Fruit fly (Drosophila melanogaster) whole organism, prepupa: ENCODE measurements around the gene CG18598.
A peak's percentile ranks its signal among the peaks of the same experiment; 100 is the strongest.

Experiments used
- CG10669 ChIP-seq: fragments of 200-800 bp; sonication (Bioruptor generic); optimal IDR thresholded peaks from 3 replicates; lab custom pipeline; 2018; ENCODE audit warnings: missing biosample characterization, mild to moderate bottlenecking, missing genetic modification characterization, moderate library complexity
- CG11762 ChIP-seq: fragments of 200-800 bp; sonication (Bioruptor generic); optimal IDR thresholded peaks from 3 replicates; lab custom pipeline; 2016; ENCODE audit warnings: missing biosample characterization, missing genetic modification characterization; ENCODE audit not compliant: insufficient read depth
- CG11902 ChIP-seq: fragments of 200-800 bp; sonication (Bioruptor generic); optimal IDR thresholded peaks from 3 replicates; lab custom pipeline; 2016; ENCODE audit warnings: missing biosample characterization, missing genetic modification characterization
- CG15336 ChIP-seq: fragments of 200-800 bp; sonication (Bioruptor generic); IDR thresholded peaks from 2 replicates; pipeline ENCODE4 v1.3.6; 2022; ENCODE audit warnings: missing biosample characterization, missing genetic modification characterization
- CG1621 ChIP-seq: fragments of 200-800 bp; sonication (Bioruptor generic); optimal IDR thresholded peaks from 3 replicates; lab custom pipeline; 2018; ENCODE audit warnings: missing biosample characterization, mild to moderate bottlenecking, missing genetic modification characterization
- CG16779 ChIP-seq: fragments of 200-800 bp; sonication (Bioruptor generic); optimal IDR thresholded peaks from 3 replicates; lab custom pipeline; 2017; ENCODE audit warnings: missing biosample characterization, mild to moderate bottlenecking, missing genetic modification characterization
- CG3032 ChIP-seq: fragments of 200-800 bp; optimal IDR thresholded peaks from 2 replicates; lab custom pipeline; 2019; ENCODE audit warnings: missing biosample characterization, mild to moderate bottlenecking, missing genetic modification characterization, moderate library complexity
- CG31627 ChIP-seq: fragments of 200-800 bp; sonication (Bioruptor generic); optimal IDR thresholded peaks from 3 replicates; lab custom pipeline; 2016; ENCODE audit warnings: missing biosample characterization, missing genetic modification characterization
- CG3919 ChIP-seq: fragments of 200-800 bp; sonication (Bioruptor generic); optimal IDR thresholded peaks from 3 replicates; lab custom pipeline; 2016; ENCODE audit warnings: missing biosample characterization, missing genetic modification characterization
- CG4318 ChIP-seq: fragments of 200-800 bp; sonication (Bioruptor generic); optimal IDR thresholded peaks from 3 replicates; lab custom pipeline; 2017; ENCODE audit warnings: missing biosample characterization, mild to moderate bottlenecking, missing genetic modification characterization
- CG6163 ChIP-seq: fragments of 200-800 bp; sonication (Bioruptor generic); IDR thresholded peaks from 3 replicates; pipeline ENCODE4 v1.3.6; 2022; ENCODE audit warnings: missing biosample characterization, missing genetic modification characterization
- CG6792 ChIP-seq: fragments of 200-800 bp; sonication (Bioruptor generic); optimal IDR thresholded peaks from 3 replicates; lab custom pipeline; 2016; ENCODE audit warnings: missing biosample characterization, missing genetic modification characterization
- CG6854 ChIP-seq: fragments of 200-800 bp; sonication (Bioruptor generic); optimal IDR thresholded peaks from 2 replicates; lab custom pipeline; 2017; ENCODE audit warnings: missing biosample characterization, mild to moderate bottlenecking, missing genetic modification characterization
- CG8119 ChIP-seq: fragments of 200-800 bp; sonication (Bioruptor generic); IDR thresholded peaks from 3 replicates; pipeline ENCODE4 v1.3.6; 2022; ENCODE audit warnings: missing biosample characterization, missing genetic modification characterization
- CG8319 ChIP-seq: fragments of 200-800 bp; sonication (Bioruptor generic); optimal IDR thresholded peaks from 3 replicates; lab custom pipeline; 2016; ENCODE audit warnings: missing biosample characterization, missing genetic modification characterization
- CG8632 ChIP-seq: fragments of 200-800 bp; sonication (Bioruptor generic); optimal IDR thresholded peaks from 3 replicates; lab custom pipeline; 2016; ENCODE audit warnings: missing biosample characterization, missing genetic modification characterization
- CG9139 ChIP-seq: fragments of 200-800 bp; sonication (Bioruptor generic); optimal IDR thresholded peaks from 3 replicates; lab custom pipeline; 2017; ENCODE audit warnings: missing biosample characterization, mild to moderate bottlenecking, missing genetic modification characterization
- Eip78C ChIP-seq: fragments of 200-800 bp; sonication (Bioruptor generic); peaks from one replicate; lab custom pipeline; 2016; ENCODE audit warnings: missing biosample characterization, missing genetic modification characterization
- Eip93F ChIP-seq: fragments of 200-800 bp; sonication (Bioruptor generic); optimal IDR thresholded peaks from 2 replicates; lab custom pipeline; 2016; ENCODE audit warnings: missing biosample characterization, mild to moderate bottlenecking, missing genetic modification characterization
- Ets21C ChIP-seq: fragments of 200-800 bp; sonication (Bioruptor generic); optimal IDR thresholded peaks from 3 replicates; lab custom pipeline; 2016; ENCODE audit warnings: missing biosample characterization, missing genetic modification characterization
- Ets96B ChIP-seq: fragments of 200-800 bp; optimal IDR thresholded peaks from 2 replicates; lab custom pipeline; 2019; ENCODE audit warnings: missing biosample characterization, mild to moderate bottlenecking, missing genetic modification characterization, moderate library complexity
- Lpt ChIP-seq: fragments of 200-800 bp; sonication (Bioruptor generic); optimal IDR thresholded peaks from 3 replicates; lab custom pipeline; 2016; ENCODE audit warnings: missing biosample characterization, missing genetic modification characterization
- Met ChIP-seq: fragments of 200-800 bp; sonication (Bioruptor generic); optimal IDR thresholded peaks from 3 replicates; lab custom pipeline; 2016; ENCODE audit warnings: missing biosample characterization, missing genetic modification characterization
- Sox102F ChIP-seq: fragments of 200-800 bp; sonication (Bioruptor generic); optimal IDR thresholded peaks from 2 replicates; lab custom pipeline; 2016; ENCODE audit warnings: missing biosample characterization, mild to moderate bottlenecking, missing genetic modification characterization
- Sox14 ChIP-seq: fragments of 200-800 bp; sonication (Bioruptor generic); optimal IDR thresholded peaks from 3 replicates; lab custom pipeline; 2016; ENCODE audit warnings: missing biosample characterization, missing genetic modification characterization
- Sox15 ChIP-seq: fragments of 200-800 bp; sonication (Bioruptor generic); optimal IDR thresholded peaks from 3 replicates; lab custom pipeline; 2016; ENCODE audit warnings: missing biosample characterization, missing genetic modification characterization
- dac ChIP-seq: fragments of 200-800 bp; sonication (Bioruptor generic); optimal IDR thresholded peaks from 2 replicates; lab custom pipeline; 2017; ENCODE audit warnings: missing biosample characterization, mild to moderate bottlenecking, missing genetic modification characterization
- eg ChIP-seq: fragments of 200-800 bp; sonication (Bioruptor generic); IDR thresholded peaks from 3 replicates; pipeline ENCODE4 v1.3.6; 2022; ENCODE audit warnings: missing biosample characterization, missing genetic modification characterization
- esn ChIP-seq: fragments of 200-800 bp; sonication (Bioruptor generic); optimal IDR thresholded peaks from 2 replicates; lab custom pipeline; 2016; ENCODE audit warnings: missing biosample characterization, mild to moderate bottlenecking, missing genetic modification characterization, moderate library complexity
- fd85E ChIP-seq: fragments of 200-800 bp; sonication (Bioruptor generic); optimal IDR thresholded peaks from 3 replicates; lab custom pipeline; 2016; ENCODE audit warnings: missing biosample characterization, missing genetic modification characterization
- lz ChIP-seq: fragments of 200-800 bp; sonication (Bioruptor generic); optimal IDR thresholded peaks from 3 replicates; lab custom pipeline; 2016; ENCODE audit warnings: missing biosample characterization, missing genetic modification characterization
- pdm3 ChIP-seq: fragments of 200-800 bp; sonication (Bioruptor generic); optimal IDR thresholded peaks from 3 replicates; lab custom pipeline; 2016; ENCODE audit warnings: missing biosample characterization, missing genetic modification characterization
- ss ChIP-seq, 2 experiments: fragments of 200-800 bp; sonication (Bioruptor generic); optimal IDR thresholded peaks; 2 replicates in 1 of 2; 3 replicates in 1 of 2; lab custom pipeline; 2017 to 2018; ENCODE audit warnings: mild to moderate bottlenecking in 2 of 2, missing biosample characterization in 2 of 2, missing genetic modification characterization in 2 of 2, moderate library complexity in 1 of 2
- svp ChIP-seq: fragments of 200-800 bp; sonication (Bioruptor generic); peaks from one replicate; lab custom pipeline; 2016; ENCODE audit warnings: missing biosample characterization, missing genetic modification characterization
- vri ChIP-seq: fragments of 200-800 bp; sonication (Bioruptor generic); optimal IDR thresholded peaks from 3 replicates; lab custom pipeline; 2016; ENCODE audit warnings: missing biosample characterization, mild to moderate bottlenecking, missing genetic modification characterization

The CG18598 gene

DNA sequence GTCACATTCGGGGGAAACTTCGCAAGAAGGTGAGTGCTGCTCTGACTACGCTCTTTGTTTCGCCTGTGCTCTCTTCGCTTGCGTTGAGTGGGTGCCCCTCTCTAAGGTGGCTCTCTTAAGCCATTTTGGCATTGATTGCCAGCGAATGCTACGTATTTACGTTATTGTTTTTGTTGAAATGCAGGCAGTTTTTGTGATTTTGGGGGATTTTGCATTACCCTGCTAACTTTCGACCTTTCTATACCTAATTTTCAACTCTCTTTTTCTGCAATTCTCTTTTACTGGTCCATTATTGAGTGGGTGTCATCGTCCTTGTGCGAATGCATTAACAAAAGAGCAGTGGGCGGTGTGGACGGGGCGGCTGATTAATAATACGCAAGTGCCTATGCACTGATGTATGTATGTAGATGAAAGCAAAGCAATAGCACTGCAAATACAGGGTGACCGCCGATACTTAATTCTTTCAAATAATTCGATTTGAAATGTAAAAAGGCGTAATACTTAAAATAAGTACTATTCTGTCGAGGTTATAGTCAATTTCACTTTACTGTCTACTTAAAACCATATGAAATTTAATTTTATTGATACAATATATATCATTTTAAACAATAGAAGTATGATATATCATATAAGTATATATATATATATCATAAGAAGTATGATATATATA is 24.3 kb downstream of the CG18598 start (continued):
- peak in 1 of 2 experiments; percentile 27 for TF ChIP-seq ss (GFP tag; optimal IDR thresholded peaks at IDR 0.05; lab: Kevin White, UChicago)
- peak; percentile 69; the same call in 2 of the 3 replicates for TF ChIP-seq eg
- peak; percentile 26 for TF ChIP-seq Ets96B (tag; lab: Kevin White, UChicago)
- peak; percentile 11 for TF ChIP-seq CG8632 (GFP tag; lab: Kevin White, UChicago)
- peak; percentile 70; the same call in 2 of the 3 replicates for TF ChIP-seq CG8119 (GFP tag; lab: Robert Waterston, UW)
- TF ChIP-seq Eip78C (GFP tag; lab: Kevin White, UChicago) = peak; percentile 36
- no peak for TF ChIP-seq Sox15 (GFP tag; lab: Kevin White, UChicago)
- TF ChIP-seq, all 60 proteins: peak for 19

DNA sequence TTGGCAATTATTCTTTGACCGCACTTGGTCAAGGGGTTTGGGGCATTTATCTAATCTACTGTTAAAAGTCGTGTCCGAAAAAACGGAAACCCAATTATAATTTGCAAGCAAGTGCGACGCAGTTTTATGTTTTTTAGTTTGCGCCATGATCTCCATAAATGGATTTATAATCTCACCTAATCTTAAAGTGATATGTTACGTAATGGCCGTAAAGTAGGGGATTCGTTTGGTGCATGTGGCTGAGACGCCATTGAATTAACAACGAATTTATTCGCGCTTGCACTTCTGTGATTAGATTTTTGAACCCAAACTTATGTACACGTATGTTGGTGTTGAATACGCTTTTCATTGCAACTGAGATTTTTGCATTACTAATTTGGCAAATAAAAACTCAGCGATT is 25.8 kb downstream of the CG18598 start:
- TF ChIP-seq eg = no peak
- peak; percentile 26 for TF ChIP-seq vri (GFP tag; lab: Kevin White, UChicago)
- TF ChIP-seq svp = peak; percentile 19

DNA sequence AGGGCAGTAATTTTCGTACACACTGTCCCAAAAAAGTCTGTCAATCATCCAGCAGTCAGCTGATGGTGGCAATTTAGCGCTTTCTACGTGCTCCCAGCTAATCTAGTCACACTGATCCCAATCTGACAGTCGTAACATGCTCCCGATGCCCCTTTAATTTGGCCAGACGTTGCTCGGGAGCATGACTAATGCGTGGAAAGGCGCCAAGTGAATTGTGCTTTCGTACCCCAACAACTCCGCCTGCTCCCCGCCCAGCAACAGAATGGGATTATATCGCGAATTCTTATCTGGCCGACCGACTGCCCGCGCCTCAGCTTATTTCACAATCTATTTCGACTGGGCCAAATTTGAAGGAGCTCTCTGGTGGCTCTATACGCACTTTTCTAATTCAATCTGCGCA is 26.5 kb downstream of the CG18598 start:
- TF ChIP-seq CG15336 (GFP tag; lab: Robert Waterston, UW) (no peak), CG11902 (no peak), vri (GFP tag; lab: Kevin White, UChicago) (peak; percentile 67)

DNA sequence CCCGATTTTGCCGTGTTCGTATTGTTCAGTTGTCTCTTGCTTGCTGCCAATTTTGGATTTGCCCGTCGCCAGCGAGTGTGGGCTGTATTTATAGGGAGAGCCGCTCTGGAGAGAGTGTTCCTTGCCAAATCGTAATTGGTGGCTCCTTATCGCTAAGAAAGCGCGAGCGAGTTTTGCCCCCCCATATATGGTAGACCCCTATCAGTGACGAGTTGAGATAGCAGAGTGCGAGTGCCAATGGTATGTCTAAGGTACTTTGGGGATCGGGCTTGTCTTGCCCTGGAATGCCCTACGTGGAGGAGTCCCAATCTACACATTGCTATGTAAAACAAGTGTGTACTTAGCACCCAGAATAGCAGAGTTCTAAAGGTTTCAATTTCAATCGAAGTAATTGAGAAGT is 28.6 kb downstream of the CG18598 start, which contains the start of gene CG7142:
Gene CG7142 (minus strand): TSS at position 29 of the 400 bp plus-strand sequence.
- no peak for TF ChIP-seq Sox102F (GFP tag; lab: Kevin White, UChicago)
- TF ChIP-seq lz (GFP tag; lab: Kevin White, UChicago) = no peak
- TF ChIP-seq CG6792 = no peak
- TF ChIP-seq pdm3 (GFP tag; lab: Kevin White, UChicago) = no peak
- no peak for TF ChIP-seq Ets21C (GFP tag; lab: Kevin White, UChicago)
- TF ChIP-seq svp = peak; percentile 94
- TF ChIP-seq Lpt (GFP tag; lab: Kevin White, UChicago) = no peak
- TF ChIP-seq CG3032 (tag; lab: Kevin White, UChicago) = no peak
- TF ChIP-seq vri (GFP tag; lab: Kevin White, UChicago) = peak; percentile 72
- TF ChIP-seq CG6163 = no peak
- peak; percentile 36 for TF ChIP-seq esn
- TF ChIP-seq CG16779 = no peak
- TF ChIP-seq CG31627 (GFP tag; lab: Kevin White, UChicago) = peak; percentile 25
- peak; percentile 24 for TF ChIP-seq Eip93F (GFP tag; lab: Kevin White, UChicago)
- TF ChIP-seq CG10669 (GFP tag; lab: Kevin White, UChicago) = no peak
- TF ChIP-seq CG11762 (GFP tag; lab: Kevin White, UChicago) = no peak
- no peak for TF ChIP-seq ss (GFP tag; optimal IDR thresholded peaks at IDR 0.05; lab: Kevin White, UChicago)

DNA sequence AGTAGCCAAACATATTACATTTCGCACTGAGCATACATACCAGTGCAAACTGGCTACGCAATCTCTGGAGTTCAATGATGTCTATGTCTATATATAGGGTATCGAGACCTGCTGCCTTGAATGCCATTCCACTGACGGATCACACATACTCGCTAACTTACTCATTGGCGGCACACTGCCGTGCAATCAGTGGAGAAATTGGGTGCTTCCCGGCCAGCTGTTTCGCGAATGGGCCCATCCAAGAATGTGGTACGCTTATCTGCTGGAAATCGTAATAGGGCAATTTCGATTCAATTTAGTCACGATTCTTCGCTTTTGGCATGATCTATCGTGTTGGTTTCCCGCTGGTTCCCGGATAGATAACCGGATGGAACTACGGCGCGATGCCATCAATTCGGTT is 29.2 kb downstream of the CG18598 start:
- TF ChIP-seq Sox102F (GFP tag; lab: Kevin White, UChicago) = no peak
- no peak for TF ChIP-seq Sox14 (GFP tag; lab: Kevin White, UChicago)
- no peak for TF ChIP-seq CG11902
- TF ChIP-seq CG9139 (GFP tag; lab: Kevin White, UChicago) = no peak
- TF ChIP-seq CG6854 (GFP tag; lab: Kevin White, UChicago) = no peak
- no peak for TF ChIP-seq CG8319 (GFP tag; lab: Kevin White, UChicago)
- no peak for TF ChIP-seq dac (GFP tag; lab: Kevin White, UChicago)
- TF ChIP-seq CG3919 (GFP tag; lab: Kevin White, UChicago) = no peak
- no peak for TF ChIP-seq CG1621 (tag; lab: Kevin White, UChicago)
- no peak for TF ChIP-seq CG16779
- TF ChIP-seq Ets96B (tag; lab: Kevin White, UChicago) = no peak
- no peak for TF ChIP-seq CG8632 (GFP tag; lab: Kevin White, UChicago)
- no peak for TF ChIP-seq vri (GFP tag; lab: Kevin White, UChicago)
- TF ChIP-seq Met = no peak
- TF ChIP-seq fd85E (GFP tag; lab: Kevin White, UChicago) = no peak
- TF ChIP-seq lz (GFP tag; lab: Kevin White, UChicago) = no peak
- no peak for TF ChIP-seq CG4318 (GFP tag; lab: Kevin White, UChicago)
